Worm (Caenorhabditis elegans) whole organism, L4/young adult: ENCODE measurements around the gene W02H5.19.

Source experiments
- W03F9.2 ChIP-seq: fragments of 150-350 bp; optimal IDR thresholded peaks from 2 replicates; lab custom pipeline; 2014; ENCODE audit warnings: missing biosample characterization, missing genetic modification characterization
- dao-5 ChIP-seq: sonication (generic microtip); optimal IDR thresholded peaks from 2 replicates; lab custom pipeline; 2016; ENCODE audit warnings: missing genotype, missing genetic modification characterization, moderate library complexity, missing compliant biosample characterization
- him-1 ChIP-seq: sonication (generic microtip); optimal IDR thresholded peaks from 2 replicates; lab custom pipeline; 2016; ENCODE audit warnings: missing genotype, missing genetic modification reagents, missing genetic modification characterization, missing compliant biosample characterization

- TF ChIP-seq him-1 (tag; lab: Kevin White, UChicago) (no peak), W03F9.2 (tag; lab: Kevin White, UChicago) (no peak), dao-5 (tag; lab: Kevin White, UChicago) (no peak)
Observed at ce11 chrV:2589834-2590233, 48.9 kb upstream of the W02H5.19 start.
